Fruit fly (Drosophila melanogaster) S2 (cell line): ENCODE measurements around the gene Aplip1.

ENCODE experiments used
- CG8478 ChIP-seq: fragments of >200 bp; optimal IDR thresholded peaks from 2 replicates; lab custom pipeline; 2018
- CTCF ChIP-seq, 2 experiments: fragments of >200 bp; optimal IDR thresholded peaks; 2 replicates each; lab custom pipeline; 2018

- TF ChIP-seq CG8478 (lab: Kevin White, UChicago) (no peak), CTCF (optimal IDR thresholded peaks at IDR 0.05; lab: Kevin White, UChicago) (no peak)
Measured at dm6 chr3L:1172858-1173257, 23.3 kb upstream of the Aplip1 start.
